Worm (Caenorhabditis elegans): ENCODE measurements around the gene CC8.2.

Gene CC8.2

DNA sequence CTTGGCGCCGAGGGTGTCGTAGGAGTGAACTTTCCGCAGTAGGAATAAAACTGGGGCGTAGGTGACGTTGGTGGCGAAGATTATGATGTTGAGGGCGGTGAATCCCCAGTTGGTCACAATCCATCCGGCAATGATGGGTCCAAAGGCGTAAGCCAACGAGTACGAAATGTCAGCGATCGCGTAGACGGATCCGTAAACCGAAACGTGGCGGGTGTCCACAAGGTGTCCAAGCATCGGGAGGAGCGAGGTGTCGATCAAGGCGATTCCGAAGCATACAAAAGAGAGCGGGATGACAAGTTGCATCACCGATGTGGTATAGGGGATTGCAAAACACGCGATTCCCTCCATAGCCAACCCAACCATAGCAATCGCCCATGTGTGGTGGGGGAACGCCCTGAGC lies 29.8 kb downstream of the CC8.2 start:
- no peak for TF ChIP-seq unc-62 (GFP tag; optimal IDR thresholded peaks at IDR 0.05)

DNA sequence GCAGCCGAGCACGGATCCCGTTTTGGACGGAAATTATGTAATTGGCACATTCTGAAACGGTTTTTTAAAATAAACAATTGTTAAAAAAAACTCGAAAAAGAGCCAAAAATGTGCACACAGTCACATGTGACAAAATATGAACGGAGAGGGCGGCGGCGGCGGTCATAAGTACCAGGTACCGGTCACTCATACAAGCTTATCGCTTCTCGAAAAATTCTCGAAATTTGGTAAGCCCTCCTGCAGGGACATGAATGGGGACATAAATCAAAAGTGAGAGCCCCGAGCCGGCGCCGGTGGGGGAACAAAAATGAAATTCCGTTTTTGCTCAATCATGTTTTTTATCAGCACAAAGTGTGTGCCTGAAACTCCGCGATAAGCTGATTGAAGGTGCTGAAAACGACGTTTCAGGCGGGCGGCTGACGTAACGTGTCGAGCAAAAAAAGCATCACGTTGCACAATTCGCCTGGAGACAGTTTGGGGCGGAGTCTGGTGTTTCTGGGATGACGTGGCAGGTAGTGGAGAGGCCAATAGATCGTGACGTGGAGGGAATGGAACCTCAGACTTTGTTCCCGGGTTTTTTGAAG lies 35.4 kb downstream of the CC8.2 start, which contains the start of gene ltah-1.2:
Gene ltah-1.2 (minus strand): TSS at position 51 of the 584 bp plus-strand sequence.
- no peak for TF ChIP-seq unc-62 (GFP tag; optimal IDR thresholded peaks at IDR 0.05)

DNA sequence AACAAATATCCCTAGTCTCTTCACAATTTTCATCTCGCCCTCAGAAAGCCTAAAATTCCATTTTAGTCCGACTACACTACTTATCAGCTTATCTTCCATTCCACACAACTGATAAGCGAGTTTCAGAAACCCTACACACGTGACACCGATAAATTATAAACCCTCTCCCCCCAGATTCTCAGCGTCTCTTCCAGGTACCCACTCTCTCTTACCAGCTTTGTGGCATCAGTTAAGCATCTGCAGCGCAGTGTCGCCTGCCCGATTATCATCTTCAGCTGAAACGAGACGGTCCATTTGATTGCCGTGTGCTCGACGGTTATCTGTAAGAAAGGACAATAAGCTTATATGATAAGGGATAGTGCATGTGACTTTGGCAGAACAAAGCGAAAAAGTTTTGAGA lies 36.6 kb downstream of the CC8.2 start:
- TF ChIP-seq unc-62 (GFP tag; optimal IDR thresholded peaks at IDR 0.05): no peak

ce11 chrIV:3610987-3611386 lies 37.5 kb downstream of the CC8.2 start:
- no peak for TF ChIP-seq unc-62 (GFP tag; optimal IDR thresholded peaks at IDR 0.05)

ce11 chrIV:3608547-3609222 lies 39.8 kb downstream of the CC8.2 start:
- no peak for TF ChIP-seq unc-62 (GFP tag; optimal IDR thresholded peaks at IDR 0.05)

- TF ChIP-seq unc-62 (GFP tag; optimal IDR thresholded peaks at IDR 0.05): no peak
These were observed 42.1 kb downstream of the CC8.2 start, which contains the start of the genes Y37E11B.10 and kgb-2 for ce11 chrIV:3606285-3606834. Gene Y37E11B.10, minus strand, starts transcription at chrIV:3606466. Gene kgb-2, plus strand, starts transcription at chrIV:3606784.

DNA sequence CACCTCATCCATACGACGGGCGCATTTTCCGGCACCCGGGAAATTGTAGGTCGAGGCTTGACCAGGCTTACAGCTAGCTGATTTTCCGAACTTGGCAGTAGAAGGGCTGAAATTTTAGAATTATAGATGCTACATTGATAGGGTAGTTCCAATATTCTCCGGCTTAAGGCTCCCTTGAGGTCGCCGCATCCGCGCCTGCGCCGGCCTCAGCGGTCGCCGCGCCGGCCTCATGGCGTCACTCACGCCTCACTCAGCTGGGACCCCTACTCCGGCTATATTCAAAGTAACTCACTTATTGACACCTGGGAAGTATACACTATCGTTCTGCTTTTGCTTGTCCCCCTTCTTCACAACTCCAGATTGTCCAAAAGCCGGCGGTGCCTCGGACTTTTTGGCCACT lies 44.4 kb downstream of the CC8.2 start:
- no peak for TF ChIP-seq unc-62 (GFP tag; optimal IDR thresholded peaks at IDR 0.05)

DNA sequence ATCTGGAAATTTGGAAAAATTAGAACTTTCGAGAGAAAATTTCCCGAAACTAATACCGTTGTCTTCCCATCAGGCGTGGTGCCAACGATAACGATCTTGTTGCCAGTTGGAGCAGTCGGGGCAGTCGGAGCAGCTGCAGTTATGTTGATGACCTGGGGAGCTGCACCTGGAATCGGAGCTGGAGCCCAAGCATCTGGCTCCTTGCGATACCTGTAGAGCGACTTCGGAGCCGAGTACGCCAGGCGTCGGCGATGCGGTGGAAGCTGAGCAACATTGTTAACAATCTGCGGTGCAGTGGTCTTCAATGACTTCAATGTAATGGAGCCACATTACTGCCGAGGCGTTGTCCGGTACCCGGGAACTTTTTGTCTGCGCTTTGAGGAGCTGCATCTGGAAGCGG lies 46.6 kb downstream of the CC8.2 start:
- no peak for TF ChIP-seq unc-62 (GFP tag; optimal IDR thresholded peaks at IDR 0.05)

- no peak for TF ChIP-seq unc-62 (GFP tag; optimal IDR thresholded peaks at IDR 0.05)
These were observed 48.5 kb downstream of the CC8.2 start, which contains the start of gene Y37E11B.7 for ce11 chrIV:3599958-3600357. Gene Y37E11B.7, minus strand, starts transcription at chrIV:3600164.

- no peak for TF ChIP-seq unc-62 (GFP tag; optimal IDR thresholded peaks at IDR 0.05)
These were observed 49.4 kb downstream of the CC8.2 start, which contains the start of gene Y37E11B.6 for ce11 chrIV:3599126-3599525. Gene Y37E11B.6, minus strand, starts transcription at chrIV:3599306.

DNA sequence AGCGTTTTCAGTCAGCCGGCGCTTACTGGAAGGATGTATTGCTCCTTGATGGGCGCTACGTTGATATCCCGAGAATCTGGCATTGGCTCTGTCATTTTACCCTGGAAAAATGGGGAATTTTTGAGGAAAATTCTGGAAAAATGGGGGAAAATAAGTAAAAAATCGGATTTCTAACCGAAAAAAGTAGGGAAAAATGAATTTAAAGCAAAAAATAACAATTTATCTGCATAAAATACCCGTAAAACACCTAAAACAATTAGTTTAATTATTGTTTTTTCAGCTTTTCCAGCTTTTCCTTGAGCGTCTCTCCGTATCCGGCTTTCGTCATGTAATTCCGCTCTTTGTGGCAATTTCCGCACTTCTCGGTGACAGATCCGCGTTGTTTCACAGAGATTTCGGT lies 50.0 kb downstream of the CC8.2 start, which contains the start of gene Y37E11B.5:
Gene Y37E11B.5 (minus strand): TSS at position 101 of the 400 bp plus-strand sequence.
- no peak for TF ChIP-seq unc-62 (GFP tag; optimal IDR thresholded peaks at IDR 0.05)

- no peak for TF ChIP-seq unc-62 (GFP tag; optimal IDR thresholded peaks at IDR 0.05)
These were observed 51.1 kb downstream of the CC8.2 start for ce11 chrIV:3597356-3597755.
